Worm (Caenorhabditis elegans): ENCODE data around the gene T23B5.4.

ce11 chrIV:12715947-12716382 lies 41.2 kb downstream of the T23B5.4 start:
- TF ChIP-seq flt-1 (GFP tag; IDR thresholded peaks at IDR 0.05) (no peak), ztf-23 (GFP tag; IDR thresholded peaks at IDR 0.05) (no peak), med-1 (GFP tag; optimal IDR thresholded peaks at IDR 0.05; ENCODE audit: insufficient read depth) (no peak)
